Fruit fly (Drosophila melanogaster) whole organism, embryonic: Measurements from ENCODE around the gene Nepl14.

Experiments used
- Atf6 ChIP-seq: fragments of 200-800 bp; sonication (Bioruptor generic); IDR thresholded peaks from 2 replicates; pipeline ENCODE4 v1.3.6; 2022; ENCODE audit warnings: missing biosample characterization, missing genetic modification characterization
- Awh ChIP-seq: fragments of 200-800 bp; sonication (Bioruptor generic); IDR thresholded peaks from 2 replicates; pipeline ENCODE4, ENCODE4 v1.3.6; 2022; ENCODE audit warnings: missing biosample characterization, missing genetic modification characterization
- Bgb ChIP-seq: fragments of 200-800 bp; sonication (Bioruptor generic); IDR thresholded peaks from 2 replicates; pipeline ENCODE4 v1.3.6; 2022; ENCODE audit warnings: missing biosample characterization, missing genetic modification characterization; ENCODE audit not compliant: partially characterized antibody
- CG11085 ChIP-seq: fragments of 200-800 bp; sonication (Bioruptor generic); IDR thresholded peaks from 2 replicates; pipeline ENCODE4 v1.3.6; 2022; ENCODE audit warnings: missing biosample characterization, missing genetic modification characterization
- CG14710 ChIP-seq: fragments of 200-800 bp; sonication (Bioruptor generic); optimal IDR thresholded peaks from 3 replicates; lab custom pipeline; 2019; ENCODE audit warnings: missing biosample characterization, mild to moderate bottlenecking, missing genetic modification characterization, moderate library complexity
- CG16813 ChIP-seq: fragments of 200-800 bp; sonication (Bioruptor generic); IDR thresholded peaks from 3 replicates; pipeline ENCODE4 v1.3.6; 2022; ENCODE audit warnings: missing biosample characterization, missing genetic modification characterization; ENCODE audit not compliant: partially characterized antibody
- CG17568 ChIP-seq: fragments of 200-800 bp; sonication (Bioruptor generic); optimal IDR thresholded peaks from 2 replicates; lab custom pipeline; 2018; ENCODE audit warnings: missing biosample characterization, mild to moderate bottlenecking, missing genetic modification characterization, moderate library complexity
- CG18011 ChIP-seq: fragments of 200-800 bp; sonication (Bioruptor generic); optimal IDR thresholded peaks from 2 replicates; lab custom pipeline; 2017; ENCODE audit warnings: missing biosample characterization, missing genetic modification characterization, mild to moderate bottlenecking, moderate library complexity, missing genotype
- CG18262 ChIP-seq: fragments of 200-800 bp; optimal IDR thresholded peaks from 3 replicates; lab custom pipeline; 2019; ENCODE audit warnings: missing biosample characterization, mild to moderate bottlenecking, missing genetic modification characterization, moderate library complexity
- CG2129 ChIP-seq: fragments of 200-800 bp; sonication (Bioruptor generic); IDR thresholded peaks from 2 replicates; pipeline ENCODE4 v1.3.6; 2022; ENCODE audit warnings: missing biosample characterization, missing genetic modification characterization; ENCODE audit not compliant: partially characterized antibody
- CG2889 ChIP-seq: fragments of 200-800 bp; sonication (Bioruptor generic); IDR thresholded peaks from 3 replicates; pipeline ENCODE4 v1.3.6; 2022; ENCODE audit warnings: missing biosample characterization, missing genetic modification characterization
- CG32532 ChIP-seq: fragments of 200-800 bp; sonication (Bioruptor generic); IDR thresholded peaks from 2 replicates; pipeline ENCODE4 v1.3.6; 2022; ENCODE audit warnings: missing biosample characterization, missing genetic modification characterization
- CG3407 ChIP-seq: fragments of 200-800 bp; sonication (Bioruptor generic); optimal IDR thresholded peaks from 2 replicates; lab custom pipeline; 2018; ENCODE audit warnings: missing biosample characterization, mild to moderate bottlenecking, missing genetic modification characterization
- CG4360 ChIP-seq: fragments of 200-800 bp; sonication (Bioruptor generic); IDR thresholded peaks from 2 replicates; pipeline ENCODE4 v1.3.6; 2022; ENCODE audit warnings: missing biosample characterization, missing genetic modification characterization
- CG6654 ChIP-seq: fragments of 200-800 bp; sonication (Bioruptor generic); optimal IDR thresholded peaks from 2 replicates; lab custom pipeline; 2017; ENCODE audit warnings: missing biosample characterization, mild to moderate bottlenecking, missing genetic modification characterization
- CG6683 ChIP-seq: fragments of 200-800 bp; sonication (Bioruptor generic); optimal IDR thresholded peaks from 2 replicates; lab custom pipeline; 2017; ENCODE audit warnings: missing biosample characterization, mild to moderate bottlenecking, missing genetic modification characterization, missing genetic modification reagents
- CG7745 ChIP-seq: fragments of 200-800 bp; sonication (Bioruptor generic); optimal IDR thresholded peaks from 2 replicates; lab custom pipeline; 2018; ENCODE audit warnings: missing biosample characterization, mild to moderate bottlenecking, missing genetic modification characterization, moderate library complexity
- CG8765 ChIP-seq: fragments of 200-800 bp; sonication (Bioruptor generic); IDR thresholded peaks from 2 replicates; pipeline ENCODE4 v1.3.6; 2022; ENCODE audit warnings: missing biosample characterization, missing genetic modification characterization
- CrebB ChIP-seq: fragments of 200-800 bp; sonication (Bioruptor generic); optimal IDR thresholded peaks from 3 replicates; lab custom pipeline; 2018; ENCODE audit warnings: missing biosample characterization, mild to moderate bottlenecking, missing genetic modification characterization
- D19B ChIP-seq: fragments of 200-800 bp; sonication (Bioruptor generic); optimal IDR thresholded peaks from 2 replicates; lab custom pipeline; 2017; ENCODE audit warnings: missing biosample characterization, mild to moderate bottlenecking, missing genetic modification characterization
- Dek ChIP-seq: fragments of 200-800 bp; sonication (Bioruptor generic); optimal IDR thresholded peaks from 3 replicates; lab custom pipeline; 2019; ENCODE audit warnings: missing biosample characterization, mild to moderate bottlenecking, missing genetic modification characterization, moderate library complexity
- Gsc ChIP-seq: fragments of 200-800 bp; sonication (Bioruptor generic); IDR thresholded peaks from 2 replicates; pipeline ENCODE4 v1.3.6; 2022; ENCODE audit warnings: missing biosample characterization, missing genetic modification characterization
- Hr39 ChIP-seq: fragments of >200 bp; optimal IDR thresholded peaks from 2 replicates; lab custom pipeline; 2017
- Hr78 ChIP-seq, 2 experiments: fragments of 200-800 bp in 1 of 2; fragments of >200 bp in 1 of 2; sonication (Bioruptor generic) in 1 of 2; optimal IDR thresholded peaks; 2 replicates each; lab custom pipeline; 2017 to 2019; ENCODE audit warnings: missing biosample characterization in 2 of 2, missing genetic modification characterization in 2 of 2, mild to moderate bottlenecking in 1 of 2, moderate library complexity in 1 of 2
- MESR4 ChIP-seq: fragments of 200-800 bp; sonication (Bioruptor generic); optimal IDR thresholded peaks from 2 replicates; lab custom pipeline; 2018; ENCODE audit warnings: missing biosample characterization, mild to moderate bottlenecking, missing genetic modification characterization, moderate library complexity
- NFAT ChIP-seq: fragments of 200-800 bp; sonication (Bioruptor generic); IDR thresholded peaks from 2 replicates; pipeline ENCODE4 v1.3.6; 2022; ENCODE audit warnings: missing biosample characterization, missing genetic modification characterization
- Oaz ChIP-seq: fragments of 200-800 bp; sonication (Bioruptor generic); IDR thresholded peaks from 2 replicates; pipeline ENCODE4 v1.3.6; 2022; ENCODE audit warnings: missing biosample characterization, missing genetic modification characterization
- Pdp1 ChIP-seq, 2 experiments: fragments of 200-800 bp; sonication (Bioruptor generic); optimal IDR thresholded peaks; 3 replicates each; lab custom pipeline; 2016; ENCODE audit warnings: missing biosample characterization in 2 of 2, missing genetic modification characterization in 2 of 2, mild to moderate bottlenecking in 1 of 2, moderate library complexity in 1 of 2
- Scr ChIP-seq: fragments of 200-800 bp; sonication (Bioruptor generic); IDR thresholded peaks from 2 replicates; pipeline ENCODE4 v1.3.6; 2022; ENCODE audit warnings: missing biosample characterization, missing genetic modification characterization; ENCODE audit not compliant: partially characterized antibody
- Sin3A ChIP-seq: fragments of >200 bp; optimal IDR thresholded peaks from 2 replicates; lab custom pipeline; 2018
- YL-1 ChIP-seq: fragments of 200-800 bp; sonication (Bioruptor generic); optimal IDR thresholded peaks from 3 replicates; lab custom pipeline; 2017; ENCODE audit warnings: missing biosample characterization, mild to moderate bottlenecking, missing genetic modification characterization
- az2 ChIP-seq: fragments of 200-800 bp; sonication (Bioruptor generic); optimal IDR thresholded peaks from 3 replicates; lab custom pipeline; 2016; ENCODE audit warnings: missing biosample characterization, missing genetic modification characterization
- br ChIP-seq: fragments of >200 bp; optimal IDR thresholded peaks from 2 replicates; lab custom pipeline; 2017
- cad ChIP-seq: fragments of >200 bp; optimal IDR thresholded peaks from 2 replicates; lab custom pipeline; 2017; ENCODE audit warnings: missing biosample characterization, missing genetic modification characterization
- cg ChIP-seq: fragments of 200-800 bp; sonication (Bioruptor generic); optimal IDR thresholded peaks from 3 replicates; lab custom pipeline; 2019; ENCODE audit warnings: missing biosample characterization, mild to moderate bottlenecking, missing genetic modification characterization, moderate library complexity
- crp ChIP-seq, 2 experiments: fragments of 200-800 bp; sonication (Bioruptor generic); optimal IDR thresholded peaks; 2 replicates in 1 of 2; 3 replicates in 1 of 2; lab custom pipeline; 2017; ENCODE audit warnings: missing biosample characterization in 2 of 2, missing genetic modification characterization in 2 of 2, mild to moderate bottlenecking in 1 of 2, moderate library complexity in 1 of 2
- disco-r ChIP-seq: fragments of 200-800 bp; sonication (Bioruptor generic); optimal IDR thresholded peaks from 2 replicates; lab custom pipeline; 2016; ENCODE audit warnings: missing biosample characterization, missing genetic modification characterization
- dm ChIP-seq: fragments of 200-800 bp; sonication (Bioruptor generic); optimal IDR thresholded peaks from 3 replicates; lab custom pipeline; 2016; ENCODE audit warnings: missing biosample characterization, missing genetic modification characterization
- gsb-n ChIP-seq: fragments of 200-800 bp; sonication (Bioruptor generic); optimal IDR thresholded peaks from 3 replicates; lab custom pipeline; 2018; ENCODE audit warnings: missing biosample characterization, mild to moderate bottlenecking, missing genetic modification characterization
- hbn ChIP-seq: fragments of 200-800 bp; sonication (Bioruptor generic); IDR thresholded peaks from 2 replicates; pipeline ENCODE4 v1.3.6; 2022; ENCODE audit warnings: missing biosample characterization, missing genetic modification characterization; ENCODE audit not compliant: partially characterized antibody
- hth ChIP-seq: fragments of >200 bp; optimal IDR thresholded peaks from 2 replicates; lab custom pipeline; 2017; ENCODE audit warnings: inconsistent platforms
- inv ChIP-seq: fragments of 200-800 bp; sonication (Bioruptor generic); IDR thresholded peaks from 2 replicates; pipeline ENCODE4 v1.3.6; 2022; ENCODE audit warnings: missing biosample characterization, missing genetic modification characterization; ENCODE audit not compliant: partially characterized antibody
- ken ChIP-seq: fragments of 200-800 bp; sonication (Bioruptor generic); IDR thresholded peaks from 3 replicates; pipeline ENCODE4 v1.3.6; 2022; ENCODE audit warnings: missing biosample characterization, missing genetic modification characterization
- onecut ChIP-seq: fragments of 200-800 bp; sonication (Bioruptor generic); IDR thresholded peaks from 2 replicates; pipeline ENCODE4 v1.3.6; 2022; ENCODE audit warnings: missing biosample characterization, missing genetic modification characterization
- phol ChIP-seq: fragments of 200-800 bp; sonication (Bioruptor generic); optimal IDR thresholded peaks from 3 replicates; lab custom pipeline; 2018; ENCODE audit warnings: missing biosample characterization, mild to moderate bottlenecking, missing genetic modification characterization, moderate library complexity
- salm ChIP-seq: fragments of 200-800 bp; sonication (Bioruptor generic); optimal IDR thresholded peaks from 2 replicates; lab custom pipeline; 2018; ENCODE audit warnings: missing biosample characterization, mild to moderate bottlenecking, missing genetic modification characterization
- seq ChIP-seq: fragments of 200-800 bp; sonication (Bioruptor generic); IDR thresholded peaks from 2 replicates; pipeline ENCODE4 v1.3.6; 2022; ENCODE audit warnings: missing biosample characterization, missing genetic modification characterization
- slbo ChIP-seq: fragments of 200-800 bp; sonication (Bioruptor generic); IDR thresholded peaks from 2 replicates; pipeline ENCODE4 v1.3.6; 2022; ENCODE audit warnings: missing biosample characterization, missing genetic modification characterization
- sna ChIP-seq: fragments of 200-800 bp; sonication (Bioruptor generic); IDR thresholded peaks from 2 replicates; pipeline ENCODE4 v1.3.6; 2022; ENCODE audit warnings: missing biosample characterization, missing genetic modification characterization; ENCODE audit not compliant: partially characterized antibody
- tll ChIP-seq, 2 experiments: fragments of 200-800 bp in 1 of 2; fragments of >200 bp in 1 of 2; sonication (Bioruptor generic) in 1 of 2; optimal IDR thresholded peaks; 2 replicates each; lab custom pipeline; 2017 to 2019; ENCODE audit warnings: missing biosample characterization in 2 of 2, missing genetic modification characterization in 2 of 2, mild to moderate bottlenecking in 1 of 2, moderate library complexity in 1 of 2
- toy ChIP-seq: fragments of 200-800 bp; sonication (Bioruptor generic); IDR thresholded peaks from 2 replicates; pipeline ENCODE4 v1.3.6; 2022; ENCODE audit warnings: missing biosample characterization, missing genetic modification characterization

Gene Nepl14

dm6 chr3R:22745432-22745831 is 18.1 kb downstream of the Nepl14 start, which contains the start of the genes vret and HP1c (continued):
- TF ChIP-seq MESR4 (GFP tag; lab: Kevin White, UChicago) (peak; percentile 84), Awh (no peak), onecut (GFP tag; lab: Robert Waterston, UW) (no peak), gsb-n (tag; lab: Kevin White, UChicago) (no peak), crp (GFP tag; optimal IDR thresholded peaks at IDR 0.05; lab: Kevin White, UChicago) (peak in 1 of 2 experiments; percentile 52), cg (GFP tag; lab: Kevin White, UChicago) (no peak), CG18262 (tag; lab: Kevin White, UChicago) (no peak), CG3407 (GFP tag; lab: Kevin White, UChicago) (no peak), CG4360 (no peak), cad (GFP tag; lab: Kevin White, UChicago) (no peak), salm (tag; lab: Kevin White, UChicago) (no peak), CG11085 (no peak), hbn (no peak), ken (GFP tag; lab: Robert Waterston, UW) (no peak), D19B (GFP tag; lab: Kevin White, UChicago) (no peak), Pdp1 (GFP tag; optimal IDR thresholded peaks at IDR 0.05; lab: Kevin White, UChicago) (no peak), CG7745 (tag; lab: Kevin White, UChicago) (no peak), toy (GFP tag; lab: Robert Waterston, UW) (no peak), Sin3A (lab: Kevin White, UChicago) (peak; percentile 61), seq (GFP tag; lab: Robert Waterston, UW) (no peak), Atf6 (GFP tag; lab: Robert Waterston, UW) (no peak), tll (GFP tag; optimal IDR thresholded peaks at IDR 0.05; lab: Kevin White, UChicago) (no peak), Oaz (GFP tag; lab: Robert Waterston, UW) (no peak), sna (0 out of 2 replicates have a peak, but pooled peaks have one; percentile 30), CG14710 (tag; lab: Kevin White, UChicago) (peak; percentile 95), br (no peak), Dek (no peak), Gsc (GFP tag; lab: Robert Waterston, UW) (no peak), CG8765 (GFP tag; lab: Robert Waterston, UW) (no peak), phol (peak; percentile 23), hth (lab: Kevin White, UChicago) (no peak), disco-r (GFP tag; lab: Kevin White, UChicago) (no peak), az2 (GFP tag; lab: Kevin White, UChicago) (no peak), CG16813 (GFP tag; lab: Robert Waterston, UW) (no peak), CG2889 (GFP tag; lab: Robert Waterston, UW) (no peak), CrebB (tag; lab: Kevin White, UChicago) (no peak), NFAT (GFP tag; lab: Robert Waterston, UW) (no peak), CG18011 (GFP tag; lab: Kevin White, UChicago) (no peak), inv (GFP tag; lab: Robert Waterston, UW) (no peak), slbo (no peak), CG6654 (no peak), Bgb (GFP tag; lab: Robert Waterston, UW) (0 out of 2 replicates have a peak, but pooled peaks have one; percentile 10), dm (GFP tag; lab: Kevin White, UChicago) (no peak), CG2129 (GFP tag; lab: Robert Waterston, UW) (no peak), CG17568 (GFP tag; lab: Kevin White, UChicago) (no peak), Hr39 (no peak), CG6683 (GFP tag; lab: Kevin White, UChicago) (no peak), Hr78 (GFP tag; optimal IDR thresholded peaks at IDR 0.05; lab: Kevin White, UChicago) (no peak), CG32532 (no peak), YL-1 (GFP tag; lab: Kevin White, UChicago) (peak; percentile 10), Scr (GFP tag; lab: Robert Waterston, UW) (peak; percentile 38; the same call in 1 of the 2 replicates)
